Fruit fly (Drosophila melanogaster) S2 (cell line): ENCODE measurements around the gene meso18E.
A peak's percentile ranks its signal among the peaks of the same experiment; 100 is the strongest.

ENCODE experiments used
- CG8478 ChIP-seq: fragments of >200 bp; optimal IDR thresholded peaks from 2 replicates; lab custom pipeline; 2018
- CTCF ChIP-seq, 2 experiments: fragments of >200 bp; optimal IDR thresholded peaks; 2 replicates each; lab custom pipeline; 2018

DNA sequence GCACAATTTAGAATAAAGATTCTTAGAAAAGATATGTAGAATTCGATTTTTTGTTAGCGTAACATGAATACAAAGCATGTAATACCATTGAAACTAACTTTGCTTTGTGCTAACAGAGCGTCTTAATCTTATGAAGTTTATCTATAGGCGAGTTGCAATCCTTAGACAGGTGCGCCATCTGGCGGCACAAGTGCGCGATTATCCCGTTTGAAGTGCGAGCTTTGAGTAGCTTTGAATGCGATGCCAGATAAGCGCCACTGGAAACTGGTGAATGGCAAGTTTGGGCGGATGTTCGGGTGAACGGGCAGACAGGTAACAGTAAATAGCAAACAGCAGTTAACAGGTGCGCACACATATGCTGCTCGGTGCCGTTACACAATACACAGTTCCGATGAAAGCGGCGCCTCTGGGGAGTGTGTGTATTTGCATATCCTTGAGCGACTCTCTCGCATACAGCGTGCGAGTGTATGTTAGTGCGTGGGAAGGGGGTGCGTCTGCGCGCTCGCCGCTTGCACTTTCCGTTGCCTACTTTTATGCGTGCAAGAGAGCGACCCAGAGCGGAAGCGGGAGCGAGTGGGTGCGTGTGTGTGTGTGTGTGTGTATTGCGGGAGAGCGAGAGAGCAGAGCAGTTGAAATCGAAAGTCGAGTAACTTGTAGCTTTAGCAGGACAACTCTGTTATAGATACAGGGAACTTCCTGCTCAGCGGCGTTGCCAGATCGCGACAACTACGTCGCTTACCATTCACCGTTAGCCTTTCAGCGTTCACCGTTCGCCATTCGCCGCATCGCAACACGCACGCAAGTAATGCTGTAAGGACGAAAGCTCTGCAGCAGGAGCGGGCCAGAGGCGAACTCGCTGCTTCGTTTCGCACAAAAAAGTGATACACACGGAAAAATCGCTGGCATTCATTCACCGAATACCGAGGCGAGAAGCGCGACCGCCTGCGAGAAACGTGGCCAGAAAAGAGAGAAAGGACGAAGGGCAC, 5.4 kb upstream of the meso18E start, which contains the start of gene CG12531:
- TF ChIP-seq CTCF (optimal IDR thresholded peaks at IDR 0.05; lab: Kevin White, UChicago) (peak; percentile 62 to 76), CG8478 (lab: Kevin White, UChicago) (no peak)
